Worm (Caenorhabditis elegans) whole organism, early embryonic: ENCODE results near the gene C48B4.11.

Experiments
- F13C5.2 ChIP-seq: sonication (generic microtip); optimal IDR thresholded peaks from 2 replicates; lab custom pipeline; 2017; ENCODE audit warnings: mild to moderate bottlenecking, missing genetic modification characterization, inconsistent platforms, missing compliant biosample characterization
- aly-1 ChIP-seq: sonication (generic microtip); optimal IDR thresholded peaks from 2 replicates; lab custom pipeline; 2016; ENCODE audit warnings: missing genetic modification characterization, missing compliant biosample characterization
- ama-1 ChIP-seq: fragments of 150-350 bp; optimal IDR thresholded peaks from 2 replicates; lab custom pipeline; 2014
- flt-1 ChIP-seq: fragments of 200-800 bp; sonication (Bioruptor generic); IDR thresholded peaks from 2 replicates; pipeline ENCODE4 v1.3.6; 2022; ENCODE audit warnings: missing genetic modification characterization, missing compliant biosample characterization
- hnd-1 ChIP-seq: sonication (generic microtip); optimal IDR thresholded peaks from 2 replicates; lab custom pipeline; 2016; ENCODE audit warnings: missing genetic modification characterization, missing compliant biosample characterization
- scrt-1 ChIP-seq: fragments of 200-800 bp; sonication (Bioruptor generic); IDR thresholded peaks from 2 replicates; pipeline ENCODE4 v1.3.6; 2022; ENCODE audit warnings: missing genetic modification characterization, missing compliant biosample characterization

DNA sequence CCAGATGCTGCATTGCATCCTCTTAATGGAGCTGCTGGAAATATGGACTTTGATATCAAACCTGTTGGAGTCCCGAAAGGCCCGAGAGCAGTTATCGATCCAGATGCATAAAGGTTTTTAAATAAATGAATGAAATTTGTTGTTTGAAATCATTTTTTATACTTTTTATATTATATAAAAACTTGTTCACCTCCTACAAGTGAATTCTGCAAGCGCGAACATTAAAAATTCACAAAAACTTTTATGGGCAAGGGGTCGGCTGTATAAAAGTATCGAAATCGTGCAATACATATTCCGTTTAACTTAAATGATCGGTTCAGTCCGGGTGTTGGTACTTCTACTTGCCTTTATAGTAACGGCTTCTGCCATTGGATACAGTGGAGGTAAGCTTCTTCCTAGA lies 32.3 kb upstream of the C48B4.11 start, which contains the start of gene F58A4.1:
- TF ChIP-seq hnd-1 (tag; lab: Kevin White, UChicago), result no peak
- no peak for TF ChIP-seq flt-1 (GFP tag; lab: Robert Waterston, UW)
- no peak for TF ChIP-seq scrt-1 (GFP tag; lab: Robert Waterston, UW)
- no peak for TF ChIP-seq F13C5.2
- TF ChIP-seq aly-1 (tag; lab: Kevin White, UChicago), result no peak
- TF ChIP-seq ama-1 (lab: Kevin White, UChicago), result no peak
